Fruit fly (Drosophila melanogaster) whole organism, embryonic: ENCODE data around the gene CG15741.

Experiments used
- B-H2 ChIP-seq: fragments of 200-800 bp; sonication (Bioruptor generic); optimal IDR thresholded peaks from 2 replicates; lab custom pipeline; 2018; ENCODE audit warnings: missing biosample characterization, mild to moderate bottlenecking, missing genetic modification characterization
- CG10543 ChIP-seq: fragments of 200-800 bp; sonication (Bioruptor generic); optimal IDR thresholded peaks from 3 replicates; lab custom pipeline; 2017; ENCODE audit warnings: missing biosample characterization, mild to moderate bottlenecking, missing genetic modification characterization, moderate library complexity
- CG10565 ChIP-seq: fragments of 200-800 bp; sonication (Bioruptor generic); optimal IDR thresholded peaks from 3 replicates; lab custom pipeline; 2016; ENCODE audit warnings: missing biosample characterization, mild to moderate bottlenecking, missing genetic modification characterization
- CG12942 ChIP-seq: fragments of 200-800 bp; sonication (Bioruptor generic); optimal IDR thresholded peaks from 3 replicates; lab custom pipeline; 2016; ENCODE audit warnings: missing biosample characterization, missing genetic modification characterization
- CG17568 ChIP-seq: fragments of 200-800 bp; sonication (Bioruptor generic); optimal IDR thresholded peaks from 2 replicates; lab custom pipeline; 2018; ENCODE audit warnings: missing biosample characterization, mild to moderate bottlenecking, missing genetic modification characterization, moderate library complexity
- CG18011 ChIP-seq: fragments of 200-800 bp; sonication (Bioruptor generic); optimal IDR thresholded peaks from 2 replicates; lab custom pipeline; 2017; ENCODE audit warnings: missing biosample characterization, missing genetic modification characterization, mild to moderate bottlenecking, moderate library complexity, missing genotype
- CG2116 ChIP-seq: fragments of 200-800 bp; sonication (Bioruptor generic); optimal IDR thresholded peaks from 3 replicates; lab custom pipeline; 2018; ENCODE audit warnings: missing biosample characterization, mild to moderate bottlenecking, missing genetic modification characterization
- CG30403 ChIP-seq: fragments of 200-800 bp; sonication (Bioruptor generic); optimal IDR thresholded peaks from 3 replicates; lab custom pipeline; 2016; ENCODE audit warnings: missing biosample characterization, missing genetic modification characterization
- CG32772 ChIP-seq: fragments of 200-800 bp; sonication (Bioruptor generic); IDR thresholded peaks from 2 replicates; pipeline ENCODE4 v1.3.6; 2022; ENCODE audit warnings: missing biosample characterization, missing genetic modification characterization
- CG3407 ChIP-seq: fragments of 200-800 bp; sonication (Bioruptor generic); optimal IDR thresholded peaks from 2 replicates; lab custom pipeline; 2018; ENCODE audit warnings: missing biosample characterization, mild to moderate bottlenecking, missing genetic modification characterization
- CG34376 ChIP-seq: fragments of 200-800 bp; sonication (Bioruptor generic); optimal IDR thresholded peaks from 2 replicates; lab custom pipeline; 2018; ENCODE audit warnings: missing biosample characterization, mild to moderate bottlenecking, missing genetic modification characterization
- CG6765 ChIP-seq: fragments of 200-800 bp; sonication (Bioruptor generic); optimal IDR thresholded peaks from 3 replicates; lab custom pipeline; 2017; ENCODE audit warnings: missing biosample characterization, mild to moderate bottlenecking, missing genetic modification characterization
- Dll ChIP-seq: fragments of 200-800 bp; sonication (Bioruptor generic); IDR thresholded peaks from 4 replicates; pipeline ENCODE4 v1.3.6; 2022; ENCODE audit warnings: missing biosample characterization, missing genetic modification characterization; ENCODE audit not compliant: partially characterized antibody
- Doc2 ChIP-seq: fragments of 200-800 bp; sonication (Bioruptor generic); IDR thresholded peaks from 2 replicates; pipeline ENCODE4 v1.3.6; 2022; ENCODE audit warnings: missing biosample characterization, missing genetic modification characterization
- H2.0 ChIP-seq: fragments of 200-800 bp; sonication (Bioruptor generic); IDR thresholded peaks from 2 replicates; pipeline ENCODE4 v1.3.6; 2022; ENCODE audit warnings: missing biosample characterization, missing genetic modification characterization
- Hand ChIP-seq: fragments of 200-800 bp; sonication (Bioruptor generic); optimal IDR thresholded peaks from 2 replicates; lab custom pipeline; 2017; ENCODE audit warnings: mild to moderate bottlenecking, missing biosample characterization, missing genetic modification reagents, missing genetic modification characterization
- Hey ChIP-seq: fragments of 200-800 bp; sonication (Bioruptor generic); optimal IDR thresholded peaks from 3 replicates; lab custom pipeline; 2018; ENCODE audit warnings: missing biosample characterization, mild to moderate bottlenecking, missing genetic modification characterization
- Hr51 ChIP-seq, 2 experiments: fragments of 200-800 bp; sonication (Bioruptor generic); optimal IDR thresholded peaks; 2 replicates in 1 of 2; 3 replicates in 1 of 2; lab custom pipeline; 2016 to 2018; ENCODE audit warnings: missing biosample characterization in 2 of 2, missing genetic modification characterization in 2 of 2, mild to moderate bottlenecking in 1 of 2, moderate library complexity in 1 of 2
- Hr78 ChIP-seq, 2 experiments: fragments of 200-800 bp in 1 of 2; fragments of >200 bp in 1 of 2; sonication (Bioruptor generic) in 1 of 2; optimal IDR thresholded peaks; 2 replicates each; lab custom pipeline; 2017 to 2019; ENCODE audit warnings: missing biosample characterization in 2 of 2, missing genetic modification characterization in 2 of 2, mild to moderate bottlenecking in 1 of 2, moderate library complexity in 1 of 2
- Jarid2 ChIP-seq: fragments of 200-800 bp; sonication (Bioruptor generic); optimal IDR thresholded peaks from 3 replicates; lab custom pipeline; 2017; ENCODE audit warnings: mild to moderate bottlenecking, missing biosample characterization, missing genetic modification reagents, missing genetic modification characterization
- Neu2 ChIP-seq: fragments of 200-800 bp; sonication (Bioruptor generic); optimal IDR thresholded peaks from 3 replicates; lab custom pipeline; 2016; ENCODE audit warnings: missing biosample characterization, missing genetic modification characterization, borderline replicate concordance
- Nf-YB ChIP-seq: fragments of 200-800 bp; sonication (Bioruptor generic); optimal IDR thresholded peaks from 3 replicates; lab custom pipeline; 2019; ENCODE audit warnings: missing biosample characterization, mild to moderate bottlenecking, missing genetic modification characterization, moderate library complexity
- Nf-YC ChIP-seq: fragments of 200-800 bp; optimal IDR thresholded peaks from 3 replicates; lab custom pipeline; 2019; ENCODE audit warnings: missing biosample characterization, mild to moderate bottlenecking, missing genetic modification characterization, moderate library complexity
- PHDP ChIP-seq: fragments of 200-800 bp; sonication (Bioruptor generic); optimal IDR thresholded peaks from 3 replicates; lab custom pipeline; 2018; ENCODE audit warnings: missing biosample characterization, mild to moderate bottlenecking, missing genetic modification characterization, moderate library complexity
- Scr ChIP-seq: fragments of 200-800 bp; sonication (Bioruptor generic); IDR thresholded peaks from 2 replicates; pipeline ENCODE4 v1.3.6; 2022; ENCODE audit warnings: missing biosample characterization, missing genetic modification characterization; ENCODE audit not compliant: partially characterized antibody
- Sry-δ ChIP-seq: fragments of 200-800 bp; sonication (Bioruptor generic); optimal IDR thresholded peaks from 2 replicates; lab custom pipeline; 2016; ENCODE audit warnings: missing biosample characterization, missing genetic modification characterization
- Ssrp ChIP-seq: fragments of 200-800 bp; sonication (Bioruptor generic); optimal IDR thresholded peaks from 2 replicates; lab custom pipeline; 2018; ENCODE audit warnings: missing biosample characterization, mild to moderate bottlenecking, missing genetic modification characterization, moderate library complexity
- ase ChIP-seq: fragments of 200-800 bp; sonication (Bioruptor generic); IDR thresholded peaks from 3 replicates; pipeline ENCODE4 v1.3.6; 2022; ENCODE audit warnings: missing biosample characterization, missing genetic modification characterization
- chinmo ChIP-seq: fragments of 200-800 bp; sonication (Bioruptor generic); IDR thresholded peaks from 4 replicates; pipeline ENCODE4 v1.3.6; 2022; ENCODE audit warnings: missing biosample characterization, missing genetic modification characterization; ENCODE audit not compliant: partially characterized antibody
- chm ChIP-seq: fragments of 200-800 bp; sonication (Bioruptor generic); IDR thresholded peaks from 2 replicates; pipeline ENCODE4 v1.3.6; 2022; ENCODE audit warnings: missing biosample characterization, missing genetic modification characterization
- cwo ChIP-seq: fragments of 200-800 bp; sonication (Bioruptor generic); optimal IDR thresholded peaks from 3 replicates; lab custom pipeline; 2017; ENCODE audit warnings: missing biosample characterization, missing genetic modification characterization, mild to moderate bottlenecking, moderate library complexity, missing genetic modification reagents
- eve ChIP-seq, 2 experiments: fragments of >200 bp; optimal IDR thresholded peaks; 2 replicates each; lab custom pipeline; 2017; ENCODE audit warnings: missing biosample characterization in 2 of 2, missing genetic modification characterization in 2 of 2
- exex ChIP-seq: fragments of 200-800 bp; sonication (Bioruptor generic); optimal IDR thresholded peaks from 4 replicates; lab custom pipeline; 2018; ENCODE audit warnings: missing biosample characterization, mild to moderate bottlenecking, missing genetic modification characterization, moderate library complexity
- grn ChIP-seq: fragments of 200-800 bp; sonication (Bioruptor generic); optimal IDR thresholded peaks from 3 replicates; lab custom pipeline; 2017; ENCODE audit warnings: missing biosample characterization, missing genetic modification characterization
- hbn ChIP-seq: fragments of 200-800 bp; sonication (Bioruptor generic); IDR thresholded peaks from 2 replicates; pipeline ENCODE4 v1.3.6; 2022; ENCODE audit warnings: missing biosample characterization, missing genetic modification characterization; ENCODE audit not compliant: partially characterized antibody
- ind ChIP-seq: fragments of 200-800 bp; sonication (Bioruptor generic); optimal IDR thresholded peaks from 3 replicates; lab custom pipeline; 2016; ENCODE audit warnings: missing biosample characterization, missing genetic modification characterization
- jing ChIP-seq: fragments of 200-800 bp; sonication (Bioruptor generic); optimal IDR thresholded peaks from 2 replicates; lab custom pipeline; 2018; ENCODE audit warnings: missing biosample characterization, mild to moderate bottlenecking, missing genetic modification characterization
- kni ChIP-seq: fragments of 200-800 bp; sonication (Bioruptor generic); optimal IDR thresholded peaks from 3 replicates; lab custom pipeline; 2017; ENCODE audit warnings: mild to moderate bottlenecking, missing biosample characterization, missing genetic modification reagents, missing genetic modification characterization
- lab ChIP-seq: fragments of 200-800 bp; sonication (Bioruptor generic); optimal IDR thresholded peaks from 3 replicates; lab custom pipeline; 2017; ENCODE audit warnings: missing biosample characterization, missing genetic modification characterization, mild to moderate bottlenecking, moderate library complexity, missing genetic modification reagents
- mam ChIP-seq: fragments of 200-800 bp; sonication (Bioruptor generic); optimal IDR thresholded peaks from 3 replicates; lab custom pipeline; 2016; ENCODE audit warnings: missing biosample characterization, missing genetic modification characterization
- prd ChIP-seq, 3 experiments: fragments of >200 bp in 2 of 3; fragments of 200-800 bp in 1 of 3; sonication (Bioruptor generic) in 1 of 3; optimal IDR thresholded peaks in 2 of 3; IDR thresholded peaks in 1 of 3; 2 replicates in 2 of 3; 3 replicates in 1 of 3; pipeline versions ENCODE4 v1.3.6 to Lab custom; 2017 to 2022; ENCODE audit warnings: missing biosample characterization in 1 of 3, missing genetic modification characterization in 1 of 3
- pum ChIP-seq: fragments of 200-800 bp; sonication (Bioruptor generic); optimal IDR thresholded peaks from 2 replicates; lab custom pipeline; 2016; ENCODE audit warnings: missing biosample characterization, missing genetic modification characterization
- rib ChIP-seq: fragments of 200-800 bp; sonication (Bioruptor generic); IDR thresholded peaks from 2 replicates; pipeline ENCODE4 v1.3.6; 2022; ENCODE audit warnings: missing biosample characterization, missing genetic modification characterization
- sug ChIP-seq: fragments of 200-800 bp; optimal IDR thresholded peaks from 2 replicates; lab custom pipeline; 2019; ENCODE audit warnings: missing biosample characterization, mild to moderate bottlenecking, missing genetic modification characterization, moderate library complexity

The CG15741 gene

dm6 chrX:11813721-11814161 is 24.1 kb downstream of the CG15741 start:
- TF ChIP-seq Nf-YB, result peak; percentile 71
- no peak for TF ChIP-seq Ssrp (tag; lab: Kevin White, UChicago)
- TF ChIP-seq CG18011 (GFP tag; lab: Kevin White, UChicago), result no peak
- TF ChIP-seq Doc2 (GFP tag; lab: Robert Waterston, UW), result no peak
- TF ChIP-seq CG6765 (GFP tag; lab: Kevin White, UChicago), result no peak
- TF ChIP-seq chinmo (GFP tag; lab: Robert Waterston, UW), result 0 out of 4 replicates have a peak, but pooled peaks have one; percentile 33
- TF ChIP-seq Jarid2 (GFP tag; lab: Kevin White, UChicago), result no peak
- peak; percentile 85 for TF ChIP-seq cwo
- TF ChIP-seq grn, result peak; percentile 42
- no peak for TF ChIP-seq hbn
- TF ChIP-seq PHDP (tag; lab: Kevin White, UChicago), result no peak
- TF ChIP-seq rib (GFP tag; lab: Robert Waterston, UW), result no peak
- TF ChIP-seq ase (GFP tag; lab: Robert Waterston, UW), result no peak
- TF ChIP-seq sug (tag; lab: Kevin White, UChicago), result peak; percentile 54
- no peak for TF ChIP-seq CG17568 (GFP tag; lab: Kevin White, UChicago)
- TF ChIP-seq Nf-YC (tag; lab: Kevin White, UChicago), result peak; percentile 72
- TF ChIP-seq mam (GFP tag; lab: Kevin White, UChicago), result no peak
- no peak for TF ChIP-seq Hr51 (GFP tag; optimal IDR thresholded peaks at IDR 0.05; lab: Kevin White, UChicago)
- TF ChIP-seq CG2116 (GFP tag; lab: Kevin White, UChicago), result no peak
- no peak for TF ChIP-seq kni (GFP tag; lab: Kevin White, UChicago)
- TF ChIP-seq Hey (tag; lab: Kevin White, UChicago), result peak; percentile 11
- peak in 1 of 2 experiments; percentile 6 for TF ChIP-seq eve (GFP tag; optimal IDR thresholded peaks at IDR 0.05; lab: Kevin White, UChicago)
- no peak for TF ChIP-seq CG30403 (GFP tag; lab: Kevin White, UChicago)
- TF ChIP-seq chm (GFP tag; lab: Robert Waterston, UW), result no peak
- TF ChIP-seq CG10565 (GFP tag; lab: Kevin White, UChicago), result no peak
- peak; percentile 29 for TF ChIP-seq CG34376 (GFP tag; lab: Kevin White, UChicago)
- TF ChIP-seq Dll, result no peak
- TF ChIP-seq prd (optimal IDR thresholded peaks at IDR 0.05; lab: Kevin White, UChicago), result no peak
- no peak for TF ChIP-seq prd (GFP tag; IDR thresholded peaks at IDR 0.05; lab: Robert Waterston, UW)
- no peak for TF ChIP-seq B-H2 (GFP tag; lab: Kevin White, UChicago)
- TF ChIP-seq CG10543, result no peak
- TF ChIP-seq Neu2 (GFP tag; lab: Kevin White, UChicago), result no peak
- no peak for TF ChIP-seq Sry-δ (GFP tag; lab: Kevin White, UChicago)
- no peak for TF ChIP-seq ind
- no peak for TF ChIP-seq CG3407
- TF ChIP-seq CG12942 (GFP tag; lab: Kevin White, UChicago), result no peak
- TF ChIP-seq Hr78 (GFP tag; optimal IDR thresholded peaks at IDR 0.05; lab: Kevin White, UChicago), result peak in 1 of 2 experiments; percentile 48
- TF ChIP-seq Hand (GFP tag; lab: Kevin White, UChicago), result no peak
- TF ChIP-seq CG32772 (GFP tag; lab: Robert Waterston, UW), result no peak
- TF ChIP-seq Scr (GFP tag; lab: Robert Waterston, UW), result no peak
- peak; percentile 78 for TF ChIP-seq exex (tag; lab: Kevin White, UChicago)
- TF ChIP-seq pum (GFP tag; lab: Kevin White, UChicago), result no peak
- no peak for TF ChIP-seq H2.0
- TF ChIP-seq jing (GFP tag; lab: Kevin White, UChicago), result no peak
- peak; percentile 1 for TF ChIP-seq lab
